Worm (Caenorhabditis elegans): ENCODE data around the gene noca-2.

The noca-2 gene

ce11 chrX:11650751-11651150 lies 16.2 kb upstream of the noca-2 start, which contains the start of gene cutl-11:
Gene cutl-11 (minus strand): TSS chrX:11650851.
- no peak for TF ChIP-seq nhr-90 (tag; optimal IDR thresholded peaks at IDR 0.05; ENCODE audit: poor library complexity)
- TF ChIP-seq ces-1 (GFP tag; optimal IDR thresholded peaks at IDR 0.05): no peak
- no peak for TF ChIP-seq unc-62 (GFP tag; optimal IDR thresholded peaks at IDR 0.05)
- TF ChIP-seq sptf-1 (tag; optimal IDR thresholded peaks at IDR 0.05): no peak
- TF ChIP-seq lin-14 (GFP tag; optimal IDR thresholded peaks at IDR 0.05): no peak
- no peak for TF ChIP-seq efl-3 (GFP tag; optimal IDR thresholded peaks at IDR 0.05)
- no peak for TF ChIP-seq nhr-20 (tag; optimal IDR thresholded peaks at IDR 0.05)
- TF ChIP-seq unc-86 (tag; optimal IDR thresholded peaks at IDR 0.05): no peak

ce11 chrX:11656519-11657006 lies 10.4 kb upstream of the noca-2 start, which contains the start of gene T04F8.2:
Gene T04F8.2 (minus strand): TSS chrX:11656569.
- TF ChIP-seq fos-1 (tag; optimal IDR thresholded peaks at IDR 0.05) (peak; percentile 30), nhr-85 (tag) (peak; percentile 79), fkh-8 (tag; optimal IDR thresholded peaks at IDR 0.05) (peak; percentile 34), lsy-2 (tag; optimal IDR thresholded peaks at IDR 0.05) (peak; percentile 41 to 70), tlp-1 (tag; optimal IDR thresholded peaks at IDR 0.05) (no peak), mef-2 (tag; optimal IDR thresholded peaks at IDR 0.05) (no peak), nhr-47 (tag; optimal IDR thresholded peaks at IDR 0.05) (peak; percentile 66), hlh-4 (tag; optimal IDR thresholded peaks at IDR 0.05) (no peak), nhr-90 (tag; optimal IDR thresholded peaks at IDR 0.05; ENCODE audit: poor library complexity) (peak; percentile 24), fkh-10 (GFP tag; optimal IDR thresholded peaks at IDR 0.05) (no peak), mdl-1 (tag; optimal IDR thresholded peaks at IDR 0.05) (peak in 1 of 2 experiments; percentile 58), ztf-11 (tag; optimal IDR thresholded peaks at IDR 0.05) (no peak), elt-3 (tag; optimal IDR thresholded peaks at IDR 0.05) (peak in 1 of 6 experiments; percentile 8), F16B12.6 (tag; optimal IDR thresholded peaks at IDR 0.05) (peak; percentile 26), pqm-1 (tag; optimal IDR thresholded peaks at IDR 0.05) (no peak), swsn-7 (tag; optimal IDR thresholded peaks at IDR 0.05) (peak; percentile 65), nhr-19 (GFP tag; conservative IDR thresholded peaks at IDR 0.05) (peak; percentile 29), lin-35 (GFP tag; optimal IDR thresholded peaks at IDR 0.05) (peak; percentile 54 to 59), xbp-1 (tag; optimal IDR thresholded peaks at IDR 0.05) (peak; percentile 55), nhr-20 (tag; optimal IDR thresholded peaks at IDR 0.05) (peak; percentile 82), snu-23 (GFP tag; optimal IDR thresholded peaks at IDR 0.05) (peak; percentile 76), dsc-1 (tag; optimal IDR thresholded peaks at IDR 0.05) (peak; percentile 57), efl-1 (optimal IDR thresholded peaks at IDR 0.05) (peak; percentile 43 to 49), efl-1 (GFP tag; optimal IDR thresholded peaks at IDR 0.05 in 1 of 2) (peak in 1 of 2 experiments; percentile 35), fkh-4 (tag; optimal IDR thresholded peaks at IDR 0.05; ENCODE audit: borderline replicate concordance) (no peak), C16A3.4 (tag; optimal IDR thresholded peaks at IDR 0.05) (peak; percentile 88), nhr-71 (tag; optimal IDR thresholded peaks at IDR 0.05) (peak; percentile 72), rnt-1 (tag; optimal IDR thresholded peaks at IDR 0.05) (peak; percentile 52), dpl-1 (GFP tag; optimal IDR thresholded peaks at IDR 0.05) (peak; percentile 6 to 40 (median 11)), aly-2 (tag; optimal IDR thresholded peaks at IDR 0.05) (no peak), ceh-82 (tag; optimal IDR thresholded peaks at IDR 0.05) (peak in 1 of 3 experiments; percentile 40), mep-1 (tag; optimal IDR thresholded peaks at IDR 0.05) (peak; percentile 85), egl-13 (tag; optimal IDR thresholded peaks at IDR 0.05) (no peak), lin-14 (GFP tag; optimal IDR thresholded peaks at IDR 0.05) (peak; percentile 80), blmp-1 (tag; optimal IDR thresholded peaks at IDR 0.05) (peak; percentile 64), lir-3 (tag; optimal IDR thresholded peaks at IDR 0.05; ENCODE audit: poor library complexity) (no peak), efl-3 (GFP tag; optimal IDR thresholded peaks at IDR 0.05) (no peak), snpc-4 (tag; optimal IDR thresholded peaks at IDR 0.05) (no peak), ceh-88 (GFP tag; IDR thresholded peaks at IDR 0.05) (no peak), tbx-2 (tag; optimal IDR thresholded peaks at IDR 0.05) (peak; percentile 65), skn-1 (tag; optimal IDR thresholded peaks at IDR 0.05) (peak; percentile 50), nhr-84 (tag; optimal IDR thresholded peaks at IDR 0.05) (no peak), vab-15 (tag; optimal IDR thresholded peaks at IDR 0.05) (peak; percentile 94), ceh-90 (tag; optimal IDR thresholded peaks at IDR 0.05) (no peak), isw-1 (GFP tag; IDR thresholded peaks at IDR 0.05) (peak; percentile 17; the same call in 1 of the 2 replicates), jun-1 (tag; optimal IDR thresholded peaks at IDR 0.05) (peak; percentile 51), sox-4 (tag; optimal IDR thresholded peaks at IDR 0.05) (no peak)
